Fruit fly (Drosophila melanogaster) whole organism, adult: ENCODE measurements around the gene CG3862.
A peak's percentile ranks its signal among the peaks of the same experiment; 100 is the strongest.

Experiments used
- CG11617 ChIP-seq: fragments of 200-800 bp; sonication (Bioruptor generic); optimal IDR thresholded peaks from 2 replicates; lab custom pipeline; 2017; ENCODE audit warnings: mild to moderate bottlenecking, missing biosample characterization, missing genetic modification reagents, missing genetic modification characterization
- CG12768 ChIP-seq: fragments of 200-800 bp; sonication (Bioruptor generic); optimal IDR thresholded peaks from 2 replicates; lab custom pipeline; 2017; ENCODE audit warnings: missing biosample characterization, missing genetic modification characterization, mild to moderate bottlenecking, moderate library complexity, missing genetic modification reagents
- CG14711 ChIP-seq: fragments of 200-800 bp; sonication (Bioruptor generic); optimal IDR thresholded peaks from 2 replicates; lab custom pipeline; 2018; ENCODE audit warnings: missing biosample characterization, mild to moderate bottlenecking, missing genetic modification characterization, moderate library complexity
- CG1620 ChIP-seq: fragments of 200-800 bp; sonication (Bioruptor generic); optimal IDR thresholded peaks from 2 replicates; lab custom pipeline; 2016; ENCODE audit warnings: missing biosample characterization, missing genetic modification characterization
- CG33017 ChIP-seq: fragments of 200-800 bp; sonication (Bioruptor generic); optimal IDR thresholded peaks from 2 replicates; lab custom pipeline; 2018; ENCODE audit warnings: missing biosample characterization, mild to moderate bottlenecking, missing genetic modification characterization, moderate library complexity
- CG5204 ChIP-seq: fragments of 200-800 bp; sonication (Bioruptor generic); optimal IDR thresholded peaks from 2 replicates; lab custom pipeline; 2016; ENCODE audit warnings: missing biosample characterization, missing genetic modification characterization
- CG7045 ChIP-seq: fragments of 200-800 bp; sonication (Bioruptor generic); optimal IDR thresholded peaks from 2 replicates; lab custom pipeline; 2017; ENCODE audit warnings: missing biosample characterization, mild to moderate bottlenecking, missing genetic modification characterization
- CG7101 ChIP-seq: fragments of 200-800 bp; sonication (Bioruptor generic); optimal IDR thresholded peaks from 2 replicates; lab custom pipeline; 2018; ENCODE audit warnings: missing biosample characterization, mild to moderate bottlenecking, missing genetic modification characterization, moderate library complexity
- Clk ChIP-seq: fragments of 200-800 bp; sonication (Bioruptor generic); optimal IDR thresholded peaks from 2 replicates; lab custom pipeline; 2017; ENCODE audit warnings: missing biosample characterization, missing genetic modification characterization
- Crg-1 ChIP-seq: fragments of 200-800 bp; sonication (Bioruptor generic); optimal IDR thresholded peaks from 2 replicates; lab custom pipeline; 2016; ENCODE audit warnings: missing biosample characterization, missing genetic modification characterization
- Hr96 ChIP-seq: fragments of 200-800 bp; sonication (Bioruptor generic); optimal IDR thresholded peaks from 2 replicates; lab custom pipeline; 2016; ENCODE audit warnings: missing biosample characterization, missing genetic modification characterization
- Mnt ChIP-seq: fragments of 200-800 bp; sonication (Bioruptor generic); optimal IDR thresholded peaks from 2 replicates; lab custom pipeline; 2016; ENCODE audit warnings: missing biosample characterization, mild to moderate bottlenecking, missing genetic modification characterization
- bab1 ChIP-seq: fragments of 200-800 bp; sonication (Bioruptor generic); optimal IDR thresholded peaks from 3 replicates; lab custom pipeline; 2019; ENCODE audit warnings: missing biosample characterization, mild to moderate bottlenecking, missing genetic modification characterization, moderate library complexity
- cic ChIP-seq: fragments of 200-800 bp; sonication (Bioruptor generic); optimal IDR thresholded peaks from 2 replicates; lab custom pipeline; 2017; ENCODE audit warnings: missing biosample characterization, mild to moderate bottlenecking, missing genetic modification characterization, moderate library complexity
- cnc ChIP-seq, 2 experiments: fragments of >200 bp; optimal IDR thresholded peaks; 2 replicates each; lab custom pipeline; 2017
- kay ChIP-seq: fragments of 200-800 bp; sonication (Bioruptor generic); peaks from one replicate; lab custom pipeline; 2016; ENCODE audit warnings: missing biosample characterization, missing genetic modification characterization, borderline replicate concordance
- ovo ChIP-seq: fragments of 200-800 bp; sonication (Bioruptor generic); optimal IDR thresholded peaks from 2 replicates; lab custom pipeline; 2016; ENCODE audit warnings: missing biosample characterization, missing genetic modification characterization
- pad ChIP-seq: fragments of 200-800 bp; sonication (Bioruptor generic); optimal IDR thresholded peaks from 3 replicates; lab custom pipeline; 2017; ENCODE audit warnings: missing biosample characterization, missing genetic modification characterization, mild to moderate bottlenecking, moderate library complexity, missing genetic modification reagents
- tj ChIP-seq: fragments of 200-800 bp; sonication (Bioruptor generic); optimal IDR thresholded peaks from 3 replicates; lab custom pipeline; 2017; ENCODE audit warnings: missing biosample characterization, mild to moderate bottlenecking, missing genetic modification characterization, moderate library complexity
- toe ChIP-seq: fragments of 200-800 bp; sonication (Bioruptor generic); optimal IDR thresholded peaks from 2 replicates; lab custom pipeline; 2016; ENCODE audit warnings: missing biosample characterization, missing genetic modification characterization

Gene CG3862

DNA sequence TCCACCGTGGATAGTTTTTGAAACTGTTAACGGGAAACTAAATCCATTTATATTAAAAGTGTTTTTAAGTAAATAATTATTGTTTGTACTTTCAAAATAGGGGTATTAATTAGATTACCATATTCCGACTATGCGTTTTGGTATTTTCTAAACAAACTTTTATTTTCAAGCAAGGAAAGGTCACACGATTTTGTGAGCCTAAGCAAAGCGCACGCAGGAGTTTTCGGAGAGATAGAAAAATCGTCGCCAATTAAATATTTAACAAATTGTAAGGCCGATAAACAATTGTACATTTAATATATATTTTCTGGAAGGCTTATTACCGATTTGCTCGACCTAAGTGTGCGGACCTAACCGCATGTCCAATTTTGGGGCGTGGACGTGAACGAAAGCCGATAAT is 44.6 kb upstream of the CG3862 start, which contains the start of gene PNUTS:
Gene PNUTS, plus strand, starts transcription at position 181 of the 400 bp plus-strand sequence.
- TF ChIP-seq toe (GFP tag; lab: Kevin White, UChicago) (no peak), Hr96 (GFP tag; lab: Kevin White, UChicago) (no peak), cic (GFP tag; lab: Kevin White, UChicago) (no peak), Mnt (GFP tag; lab: Kevin White, UChicago) (no peak), CG33017 (no peak), cnc (optimal IDR thresholded peaks at IDR 0.05; lab: Kevin White, UChicago) (no peak), tj (GFP tag; lab: Kevin White, UChicago) (no peak)

DNA sequence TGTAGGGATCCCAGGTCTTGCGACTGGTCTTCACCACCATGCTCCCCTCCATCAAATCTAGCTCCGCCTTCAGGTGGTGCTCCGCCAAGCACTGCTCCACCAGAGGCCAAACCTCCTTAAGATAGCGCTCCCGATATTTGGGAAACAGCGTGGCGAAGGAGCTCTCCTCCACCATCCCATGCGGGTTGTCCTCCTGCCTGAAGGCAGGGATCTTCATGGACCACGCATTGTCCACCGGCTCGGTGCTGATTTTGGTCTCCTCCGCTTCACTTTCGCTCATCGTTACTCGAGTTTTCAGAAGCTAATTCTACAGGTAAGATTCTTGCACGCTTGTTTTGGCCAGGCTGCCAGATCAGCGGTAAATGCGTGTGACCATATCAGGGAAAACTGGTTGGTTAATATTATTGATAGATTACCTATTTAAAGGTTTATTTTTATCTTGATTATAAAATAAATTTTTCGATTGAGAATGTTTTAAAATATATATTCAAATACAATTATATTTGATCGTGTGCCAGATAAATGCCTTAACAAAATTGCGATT is 43.9 kb upstream of the CG3862 start, which contains the start of gene dbe:
Gene dbe, minus strand, starts transcription at position 361 of the 544 bp plus-strand sequence.
- TF ChIP-seq cnc (optimal IDR thresholded peaks at IDR 0.05; lab: Kevin White, UChicago), result no peak
- TF ChIP-seq CG5204, result no peak
- peak; percentile 24 for TF ChIP-seq CG14711
- no peak for TF ChIP-seq toe (GFP tag; lab: Kevin White, UChicago)
- TF ChIP-seq CG11617, result no peak
- TF ChIP-seq Hr96 (GFP tag; lab: Kevin White, UChicago), result no peak
- no peak for TF ChIP-seq Crg-1 (GFP tag; lab: Kevin White, UChicago)
- TF ChIP-seq cic (GFP tag; lab: Kevin White, UChicago), result no peak
- no peak for TF ChIP-seq pad
- no peak for TF ChIP-seq ovo
- TF ChIP-seq CG7101 (tag; lab: Kevin White, UChicago), result peak; percentile 7
- peak; percentile 55 for TF ChIP-seq Mnt (GFP tag; lab: Kevin White, UChicago)
- TF ChIP-seq CG33017, result peak; percentile 18
- no peak for TF ChIP-seq CG7045
- no peak for TF ChIP-seq Clk (GFP tag; lab: Kevin White, UChicago)
- TF ChIP-seq kay (GFP tag; lab: Kevin White, UChicago), result no peak
- peak; percentile 1 for TF ChIP-seq bab1
- no peak for TF ChIP-seq tj (GFP tag; lab: Kevin White, UChicago)
- TF ChIP-seq CG12768 (GFP tag; lab: Kevin White, UChicago), result no peak
- no peak for TF ChIP-seq CG1620 (GFP tag; lab: Kevin White, UChicago)

- no peak for TF ChIP-seq cic (GFP tag; lab: Kevin White, UChicago)
- no peak for TF ChIP-seq CG5204
- TF ChIP-seq CG14711, result no peak
- no peak for TF ChIP-seq toe (GFP tag; lab: Kevin White, UChicago)
- no peak for TF ChIP-seq tj (GFP tag; lab: Kevin White, UChicago)
- TF ChIP-seq CG33017, result no peak
- TF ChIP-seq Crg-1 (GFP tag; lab: Kevin White, UChicago), result no peak
- TF ChIP-seq CG1620 (GFP tag; lab: Kevin White, UChicago), result no peak
- no peak for TF ChIP-seq pad
- TF ChIP-seq cnc (optimal IDR thresholded peaks at IDR 0.05; lab: Kevin White, UChicago), result no peak
These were observed 43.3 kb upstream of the CG3862 start for dm6 chr2L:868961-869360.

DNA sequence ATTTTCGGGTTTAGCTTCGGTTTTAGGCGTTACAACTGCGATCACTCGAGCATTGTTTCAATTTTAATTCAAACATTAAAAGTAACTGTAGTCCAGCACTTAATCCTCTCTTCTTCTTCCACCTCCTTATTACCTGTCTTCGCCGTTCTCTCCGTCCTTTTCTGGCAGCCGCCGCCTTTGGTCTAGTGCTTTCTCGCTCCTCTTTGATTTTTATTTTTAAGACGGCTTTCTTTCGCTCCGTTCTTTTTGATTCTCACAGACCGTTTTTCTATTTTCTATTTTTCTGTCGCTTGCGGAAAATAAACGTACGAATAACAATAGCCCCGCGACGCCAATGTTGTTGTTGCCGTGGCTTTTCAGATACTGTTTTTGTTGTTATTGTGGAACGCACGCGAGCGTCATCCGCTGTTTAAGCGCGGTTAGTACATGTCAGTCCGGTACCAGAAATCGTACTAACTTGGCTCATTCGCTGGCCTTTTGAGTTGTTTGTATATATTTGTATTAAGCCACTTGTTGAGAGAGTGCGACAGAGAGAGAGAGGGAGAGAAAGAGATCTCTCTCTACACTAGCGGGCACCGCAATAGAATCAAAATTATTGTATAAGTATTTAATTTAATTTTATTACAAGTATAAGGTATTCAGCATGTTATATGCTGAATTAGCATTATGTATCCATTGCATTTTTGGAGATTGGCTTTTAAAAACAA is 42.4 kb upstream of the CG3862 start, which contains the start of gene aru:
Gene aru, minus strand, starts transcription at position 456 of the 707 bp plus-strand sequence.
- TF ChIP-seq CG1620 (GFP tag; lab: Kevin White, UChicago) (peak; percentile 25), CG7045 (no peak), CG11617 (no peak), cic (GFP tag; lab: Kevin White, UChicago) (no peak), CG7101 (tag; lab: Kevin White, UChicago) (no peak), pad (no peak), kay (GFP tag; lab: Kevin White, UChicago) (no peak), Hr96 (GFP tag; lab: Kevin White, UChicago) (no peak), toe (GFP tag; lab: Kevin White, UChicago) (no peak), CG12768 (GFP tag; lab: Kevin White, UChicago) (no peak), cnc (optimal IDR thresholded peaks at IDR 0.05; lab: Kevin White, UChicago) (no peak), Clk (GFP tag; lab: Kevin White, UChicago) (no peak), CG14711 (peak; percentile 15), CG33017 (no peak), tj (GFP tag; lab: Kevin White, UChicago) (peak; percentile 10), bab1 (peak; percentile 41), Mnt (GFP tag; lab: Kevin White, UChicago) (peak; percentile 50), ovo (no peak), CG5204 (no peak), Crg-1 (GFP tag; lab: Kevin White, UChicago) (no peak)

dm6 chr2L:866950-867744 is 41.5 kb upstream of the CG3862 start:
- peak; percentile 98 for TF ChIP-seq bab1
- peak; percentile 96 for TF ChIP-seq CG5204
- TF ChIP-seq Crg-1 (GFP tag; lab: Kevin White, UChicago), result peak; percentile 97
- peak; percentile 98 for TF ChIP-seq CG33017
- peak; percentile 98 for TF ChIP-seq CG7101 (tag; lab: Kevin White, UChicago)
- TF ChIP-seq kay (GFP tag; lab: Kevin White, UChicago), result no peak
- TF ChIP-seq CG1620 (GFP tag; lab: Kevin White, UChicago), result peak; percentile 98
- TF ChIP-seq cnc (optimal IDR thresholded peaks at IDR 0.05; lab: Kevin White, UChicago), result no peak
- peak; percentile 94 for TF ChIP-seq CG7045
- TF ChIP-seq tj (GFP tag; lab: Kevin White, UChicago), result peak; percentile 65
- TF ChIP-seq pad, result peak; percentile 89
- TF ChIP-seq ovo, result peak; percentile 49
- TF ChIP-seq Hr96 (GFP tag; lab: Kevin White, UChicago), result peak; percentile 95
- peak; percentile 98 for TF ChIP-seq CG12768 (GFP tag; lab: Kevin White, UChicago)
- TF ChIP-seq toe (GFP tag; lab: Kevin White, UChicago), result peak; percentile 97
- peak; percentile 90 for TF ChIP-seq Mnt (GFP tag; lab: Kevin White, UChicago)
- TF ChIP-seq CG11617, result peak; percentile 94
- TF ChIP-seq cic (GFP tag; lab: Kevin White, UChicago), result peak; percentile 98
- peak; percentile 94 for TF ChIP-seq Clk (GFP tag; lab: Kevin White, UChicago)
- TF ChIP-seq CG14711, result peak; percentile 93
